Worm (Caenorhabditis elegans) whole organism, L3 larva: ENCODE measurements around the gene mdt-15.

Source experiments
- ZK546.5 ChIP-seq: sonication (generic microtip); optimal IDR thresholded peaks from 2 replicates; lab custom pipeline; 2017; ENCODE audit warnings: missing biosample characterization, missing genetic modification characterization
- ceh-82 ChIP-seq: fragments of 150-350 bp; optimal IDR thresholded peaks from 2 replicates; lab custom pipeline; 2014; ENCODE audit warnings: missing biosample characterization, missing genetic modification characterization
- egl-27 ChIP-seq: sonication (generic microtip); optimal IDR thresholded peaks from 4 replicates; lab custom pipeline; 2017; ENCODE audit warnings: missing biosample characterization, missing genetic modification reagents, missing genetic modification characterization
- eor-1 ChIP-seq, 2 experiments: fragments of 150-350 bp; optimal IDR thresholded peaks; 2 replicates each; lab custom pipeline; 2014 to 2018; ENCODE audit warnings: missing biosample characterization in 2 of 2, missing genetic modification characterization in 2 of 2
- lin-15B ChIP-seq: fragments of 150-350 bp; optimal IDR thresholded peaks from 2 replicates; lab custom pipeline; 2014; ENCODE audit warnings: missing biosample characterization, missing genetic modification characterization
- mdl-1 ChIP-seq: fragments of 150-350 bp; optimal IDR thresholded peaks from 2 replicates; lab custom pipeline; 2014; ENCODE audit warnings: missing biosample characterization, missing genetic modification characterization
- nhr-237 ChIP-seq: fragments of 150-350 bp; optimal IDR thresholded peaks from 2 replicates; lab custom pipeline; 2014; ENCODE audit warnings: missing biosample characterization, missing genetic modification characterization
- nhr-25 ChIP-seq: sonication (generic microtip); optimal IDR thresholded peaks from 2 replicates; lab custom pipeline; 2017; ENCODE audit warnings: missing biosample characterization, missing genetic modification characterization
- nhr-43 ChIP-seq: sonication (generic microtip); optimal IDR thresholded peaks from 2 replicates; lab custom pipeline; 2016; ENCODE audit warnings: mild to moderate bottlenecking, missing genetic modification characterization, missing compliant biosample characterization; ENCODE audit not compliant: poor library complexity, severe bottlenecking
- nhr-76 ChIP-seq: fragments of 150-350 bp; sonication (generic microtip); optimal IDR thresholded peaks from 5 replicates; lab custom pipeline; 2014; ENCODE audit warnings: missing biosample characterization, missing genetic modification characterization
- pha-4 ChIP-seq: fragments of 150-350 bp; optimal IDR thresholded peaks from 2 replicates; lab custom pipeline; 2014; ENCODE audit warnings: missing biosample characterization, missing genetic modification reagents, missing genetic modification characterization
- zag-1 ChIP-seq: fragments of 150-350 bp; optimal IDR thresholded peaks from 2 replicates; lab custom pipeline; 2014; ENCODE audit warnings: missing biosample characterization, missing genetic modification characterization

DNA sequence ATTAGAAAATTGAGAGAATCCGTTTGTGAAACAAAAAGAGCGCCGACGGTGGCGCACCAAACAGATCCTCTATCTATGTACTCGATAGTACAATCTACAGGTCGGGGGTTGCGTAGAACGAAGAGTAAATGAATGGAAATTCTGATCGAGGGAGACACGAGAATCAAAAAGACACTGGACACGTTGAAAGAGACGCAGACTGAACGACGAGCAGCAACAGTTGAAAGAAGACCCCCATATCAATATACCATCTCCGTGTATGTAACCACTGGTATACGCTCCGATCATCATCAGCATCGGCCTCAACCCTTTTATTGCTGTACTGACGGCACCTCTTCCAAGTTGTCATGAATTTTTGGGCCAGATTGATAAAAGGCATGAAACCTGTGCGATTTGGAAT is 2.7 kb upstream of the mdt-15 start:
- TF ChIP-seq ZK546.5 (tag; lab: Kevin White, UChicago) (no peak), nhr-43 (tag; lab: Kevin White, UChicago) (no peak), zag-1 (no peak), nhr-76 (tag; lab: Kevin White, UChicago) (no peak), egl-27 (no peak), ceh-82 (tag; lab: Kevin White, UChicago) (no peak), eor-1 (tag; optimal IDR thresholded peaks at IDR 0.05; lab: Kevin White, UChicago) (no peak), nhr-237 (no peak), nhr-25 (tag; lab: Kevin White, UChicago) (no peak), mdl-1 (no peak), pha-4 (tag; lab: Kevin White, UChicago) (peak; percentile 10), lin-15B (tag; lab: Kevin White, UChicago) (no peak)
